Fruit fly (Drosophila melanogaster) ovary, adult (tissue): ENCODE data around the gene nbs.
A peak's percentile ranks its signal among the peaks of the same experiment; 100 is the strongest.

Experiments used
- CG17801 ChIP-seq: fragments of 200-800 bp; optimal IDR thresholded peaks from 2 replicates; lab custom pipeline; 2019; ENCODE audit warnings: missing biosample characterization, mild to moderate bottlenecking, missing genetic modification characterization, moderate library complexity; ENCODE audit not compliant: partially characterized antibody

The nbs gene

DNA sequence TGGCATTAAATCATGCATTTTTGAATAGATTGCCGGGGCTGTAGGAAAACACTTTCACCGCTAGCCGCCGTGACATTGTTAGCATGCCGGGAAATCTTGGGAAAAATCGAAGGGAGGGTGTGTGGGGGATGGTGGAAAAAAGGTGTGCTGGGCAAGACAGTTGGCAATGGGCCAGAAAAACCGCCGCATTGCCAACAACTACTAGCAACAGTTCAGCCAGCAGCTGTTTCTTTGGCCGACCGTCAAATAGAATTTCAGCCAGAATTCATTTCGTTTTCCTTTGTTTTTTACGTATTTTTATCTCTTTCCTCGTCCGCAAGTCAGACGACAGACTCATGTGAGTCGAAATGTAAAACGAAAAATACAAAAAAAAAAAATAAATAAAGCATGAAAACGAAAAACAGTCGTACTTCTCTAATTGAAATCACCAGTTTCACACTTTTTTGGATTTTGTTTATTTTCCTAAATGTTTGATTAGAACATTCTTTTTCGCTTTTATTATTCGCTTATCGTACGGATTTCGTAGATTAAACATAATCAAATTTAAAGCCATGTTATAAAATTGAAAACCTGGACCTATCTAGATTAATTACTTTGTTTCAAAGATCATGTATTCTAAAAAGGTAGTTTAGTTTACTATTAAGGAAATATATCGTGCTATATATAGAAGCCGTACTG is 32.1 kb downstream of the nbs start:
- no peak for TF ChIP-seq CG17801 (GFP tag; lab: Kevin White, UChicago)

DNA sequence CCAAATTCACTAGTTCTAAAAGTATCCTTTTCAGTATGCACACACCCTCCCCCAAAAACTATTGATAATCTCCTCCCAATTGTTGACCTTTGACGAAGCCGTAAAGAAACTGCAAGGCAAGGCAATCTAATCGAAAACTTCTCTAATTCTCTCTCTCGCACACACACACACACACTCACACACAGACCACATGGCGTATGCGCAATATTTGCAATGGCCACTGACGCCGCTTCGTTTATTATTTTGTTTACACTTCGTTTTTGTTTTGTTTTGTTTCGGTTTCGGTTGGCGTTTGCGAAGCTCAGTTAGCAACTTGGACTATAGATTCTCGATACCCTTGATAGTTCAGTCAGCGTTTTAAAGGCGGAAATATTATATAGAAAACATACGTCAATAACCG is 33.2 kb downstream of the nbs start:
- TF ChIP-seq CG17801 (GFP tag; lab: Kevin White, UChicago): no peak

DNA sequence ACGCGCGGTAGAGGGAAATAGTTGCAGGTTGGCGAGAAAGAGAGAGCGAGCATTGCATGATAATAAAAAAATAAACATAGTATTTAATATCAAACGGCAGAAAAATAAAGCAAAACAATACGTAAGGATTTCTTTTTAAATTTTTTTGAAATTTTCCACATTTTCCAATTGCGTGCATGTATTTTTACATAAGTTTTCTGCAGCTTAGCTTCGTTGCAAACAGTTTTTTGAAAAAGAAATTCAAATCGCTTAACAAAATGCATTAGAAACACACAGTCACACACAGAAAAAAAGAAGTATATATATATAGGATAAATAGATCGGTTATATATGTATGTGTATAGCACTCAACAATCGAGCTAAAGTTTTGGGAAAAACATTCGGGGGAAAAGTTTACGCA is 34.3 kb downstream of the nbs start:
- no peak for TF ChIP-seq CG17801 (GFP tag; lab: Kevin White, UChicago)

DNA sequence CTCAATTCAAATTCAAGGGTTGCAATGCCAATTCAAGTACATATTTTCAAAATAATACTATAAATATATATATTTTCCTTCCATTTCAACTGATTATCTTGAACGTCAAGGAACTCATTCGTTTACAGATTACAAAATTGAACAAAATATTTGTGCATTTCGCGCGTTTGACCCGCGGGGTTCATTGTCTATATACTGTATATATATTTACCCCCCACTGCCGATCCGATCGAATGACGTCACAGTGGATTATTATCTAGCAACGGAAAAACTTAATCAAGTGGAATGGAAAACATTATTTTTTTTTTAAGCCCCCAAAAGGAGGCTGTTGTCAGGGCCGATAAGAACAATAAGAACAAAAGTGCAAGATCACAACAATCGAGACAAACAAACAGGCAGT is 35.5 kb downstream of the nbs start:
- no peak for TF ChIP-seq CG17801 (GFP tag; lab: Kevin White, UChicago)

DNA sequence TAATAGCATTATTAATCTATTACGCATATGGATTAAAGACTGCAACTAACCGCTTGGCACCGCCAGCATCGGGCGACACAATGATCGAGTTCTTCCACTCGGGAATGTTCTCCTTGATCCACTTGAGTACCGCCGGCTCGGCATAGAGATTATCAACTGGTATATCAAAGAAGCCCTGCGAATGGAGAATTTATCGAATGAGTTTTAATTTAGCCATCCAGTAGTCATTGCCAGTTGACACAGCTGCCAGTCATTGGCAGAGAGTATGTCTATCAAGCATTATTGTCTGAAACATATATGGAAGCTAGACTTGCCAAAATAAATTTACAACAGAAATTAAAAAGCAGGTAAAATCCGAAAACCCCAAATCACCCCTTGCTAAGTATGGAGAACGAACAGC is 38.1 kb downstream of the nbs start, which contains the start of gene CG16719:
Gene CG16719 (plus strand): TSS at position 301 of the 400 bp plus-strand sequence.
- TF ChIP-seq CG17801 (GFP tag; lab: Kevin White, UChicago): no peak

DNA sequence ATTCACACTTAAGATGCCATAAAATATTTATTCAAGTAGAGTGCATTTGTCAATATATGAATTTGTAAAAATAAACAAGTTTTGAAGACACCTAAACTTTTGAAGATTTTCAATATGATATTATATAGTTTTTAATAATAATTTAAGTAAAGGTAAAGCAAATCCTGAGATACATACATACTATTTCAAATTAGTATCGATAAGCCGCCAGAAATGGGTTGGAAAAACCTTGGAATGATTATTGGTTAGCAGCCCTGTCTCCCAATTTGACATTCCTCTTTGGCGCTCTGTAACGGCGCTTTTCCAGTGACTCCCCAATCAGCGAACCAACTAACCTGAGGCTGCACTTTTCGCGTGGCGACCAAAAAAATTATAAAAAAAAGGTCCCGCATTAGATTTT is 42.0 kb downstream of the nbs start, which contains the start of gene alphaTub67C:
Gene alphaTub67C (plus strand): TSS at position 301 of the 400 bp plus-strand sequence.
- no peak for TF ChIP-seq CG17801 (GFP tag; lab: Kevin White, UChicago)

DNA sequence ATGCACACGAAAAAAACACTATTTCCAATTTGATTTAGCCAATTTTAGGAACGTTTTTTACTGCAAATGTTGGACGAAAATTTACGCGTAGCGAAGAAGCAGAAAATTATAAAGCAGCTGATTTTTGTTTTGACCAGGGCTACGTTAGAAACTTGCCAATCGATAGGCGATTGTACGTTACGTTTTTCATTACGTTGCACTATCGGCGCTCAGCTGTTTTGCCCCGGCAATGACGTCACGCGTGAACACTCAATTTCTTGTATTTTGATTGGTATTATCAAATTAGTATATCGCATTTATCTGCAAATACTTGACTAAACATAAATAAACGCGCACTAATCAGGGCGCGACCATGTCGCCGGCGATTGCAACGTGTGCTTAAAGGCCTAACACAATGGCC is 44.0 kb downstream of the nbs start, which contains the start of the genes fry and CG16717:
Gene fry (minus strand): TSS at position 110 of the 400 bp plus-strand sequence.
Gene CG16717 (plus strand): TSS at position 208 of the 400 bp plus-strand sequence.
- peak; percentile 57 for TF ChIP-seq CG17801 (GFP tag; lab: Kevin White, UChicago)

DNA sequence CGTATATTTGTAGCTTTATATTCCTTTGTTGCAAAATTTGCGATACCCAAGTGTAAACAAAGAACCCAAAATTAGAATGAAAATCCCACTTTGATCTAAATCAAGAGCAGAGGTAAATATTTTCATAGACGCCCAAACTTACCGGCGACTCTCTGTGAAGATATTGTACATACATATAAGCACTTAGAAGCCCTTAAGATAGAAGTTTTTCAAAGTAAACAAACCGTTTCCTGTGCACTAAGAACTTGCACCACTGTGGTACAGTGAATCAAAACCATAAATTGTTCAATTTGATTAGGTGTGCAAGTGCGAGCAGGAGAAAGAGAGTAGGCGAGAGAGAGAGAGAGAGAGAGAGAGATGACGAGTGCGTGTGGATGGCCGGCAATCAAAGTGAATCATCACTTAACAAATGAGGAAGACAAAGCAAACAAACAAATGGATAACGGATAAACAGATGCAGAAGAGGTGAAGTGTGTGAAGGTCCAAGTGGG is 44.9 kb downstream of the nbs start:
- TF ChIP-seq CG17801 (GFP tag; lab: Kevin White, UChicago): no peak

DNA sequence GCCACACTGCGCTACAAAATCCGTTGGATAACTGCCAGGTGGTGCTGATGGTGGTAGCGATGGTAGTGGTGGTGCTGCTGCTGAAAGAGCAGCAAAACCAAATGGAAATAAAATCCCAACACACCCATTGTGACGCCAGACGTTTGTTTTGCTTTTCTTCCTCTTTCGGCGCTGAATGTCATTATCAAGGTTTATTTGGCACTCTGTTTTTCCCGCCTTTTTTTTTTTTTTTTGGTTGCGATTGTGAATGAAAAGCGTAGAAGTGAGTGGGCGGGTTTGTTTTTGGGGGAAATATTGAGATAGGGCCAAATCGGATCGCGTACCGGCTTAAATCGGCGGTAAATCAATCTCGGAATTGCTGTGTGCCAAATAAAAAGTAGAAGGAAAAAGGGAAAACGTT is 45.7 kb downstream of the nbs start:
- TF ChIP-seq CG17801 (GFP tag; lab: Kevin White, UChicago): no peak

DNA sequence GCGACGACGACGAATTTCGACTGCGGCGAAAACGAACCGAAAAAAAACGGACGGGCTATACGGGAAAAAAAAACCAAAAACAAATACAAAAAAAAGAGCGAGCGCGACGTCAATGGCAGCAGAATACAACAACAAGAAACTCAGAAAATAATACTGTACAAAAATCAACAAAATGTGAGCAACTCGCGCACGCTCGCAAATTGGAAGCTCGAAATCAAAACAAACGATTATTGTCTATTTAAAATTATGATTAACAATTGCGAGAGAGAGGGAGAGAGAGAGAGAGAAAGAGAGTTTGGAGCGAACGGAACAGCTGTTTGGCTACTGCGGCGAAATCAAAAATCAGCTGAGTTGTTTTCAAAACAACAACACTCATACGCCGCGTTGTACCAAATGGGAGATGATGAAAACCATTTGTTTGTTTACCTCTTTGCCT is 47.4 kb downstream of the nbs start:
- TF ChIP-seq CG17801 (GFP tag; lab: Kevin White, UChicago): peak; percentile 81

DNA sequence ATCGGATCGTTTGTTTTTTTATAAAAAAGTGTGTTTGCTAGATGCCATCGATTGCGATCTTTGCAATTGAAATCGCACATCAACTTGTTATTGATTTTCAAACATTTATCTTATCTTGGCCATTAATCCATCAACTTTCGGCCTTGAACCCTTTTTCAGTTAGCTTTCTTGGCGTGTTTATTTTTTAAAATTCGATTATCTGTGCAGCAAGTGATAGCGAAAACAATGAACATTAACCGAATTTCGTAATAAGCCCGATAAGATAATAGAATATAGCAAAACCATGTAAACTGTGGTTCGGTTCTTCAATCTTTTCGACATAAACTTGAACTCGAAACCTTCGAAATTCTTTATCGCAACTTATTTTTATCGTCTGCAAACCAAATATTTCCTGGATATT is 48.7 kb downstream of the nbs start:
- TF ChIP-seq CG17801 (GFP tag; lab: Kevin White, UChicago): no peak

DNA sequence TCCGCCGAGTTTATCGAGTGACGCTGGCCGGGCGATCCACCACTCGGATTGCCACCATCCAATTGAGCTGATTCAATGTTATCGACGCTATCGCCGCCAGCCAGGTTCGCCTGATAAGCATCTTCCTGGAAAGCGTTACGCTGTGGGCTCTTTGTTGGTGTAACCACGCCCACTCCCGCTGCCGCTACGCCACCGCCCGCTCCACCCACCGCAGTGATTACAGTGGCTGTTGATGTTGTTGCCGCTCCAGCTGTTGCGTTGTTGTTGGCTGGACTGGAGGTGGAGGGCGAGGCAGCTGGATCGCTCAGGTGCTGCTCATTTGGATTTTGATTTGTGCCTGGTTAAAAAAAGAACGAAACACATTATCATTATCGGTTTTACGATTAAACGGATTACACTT is 51.6 kb downstream of the nbs start:
- no peak for TF ChIP-seq CG17801 (GFP tag; lab: Kevin White, UChicago)
